Worm (Caenorhabditis elegans) whole organism, early embryonic: ENCODE measurements around the gene lgc-44.

Experiments used
- aly-1 ChIP-seq: sonication (generic microtip); optimal IDR thresholded peaks from 2 replicates; lab custom pipeline; 2016; ENCODE audit warnings: missing genetic modification characterization, missing compliant biosample characterization
- ama-1 ChIP-seq: fragments of 150-350 bp; optimal IDR thresholded peaks from 2 replicates; lab custom pipeline; 2014
- ceh-13 ChIP-seq: fragments of 200-800 bp; sonication (Bioruptor generic); optimal IDR thresholded peaks from 2 replicates; lab custom pipeline; 2018; ENCODE audit warnings: mild to moderate bottlenecking, missing genetic modification characterization, missing compliant biosample characterization
- flt-1 ChIP-seq: fragments of 200-800 bp; sonication (Bioruptor generic); IDR thresholded peaks from 2 replicates; pipeline ENCODE4 v1.3.6; 2022; ENCODE audit warnings: missing genetic modification characterization, missing compliant biosample characterization
- hmbx-1 ChIP-seq: sonication (generic microtip); optimal IDR thresholded peaks from 2 replicates; lab custom pipeline; 2016; ENCODE audit warnings: mild to moderate bottlenecking, missing genetic modification characterization, missing compliant biosample characterization
- tbx-37 ChIP-seq: fragments of 200-800 bp; sonication (Bioruptor generic); conservative IDR thresholded peaks from 2 replicates; pipeline ENCODE4 v1.3.6; 2022; ENCODE audit warnings: missing genetic modification reagents, missing genetic modification characterization, missing compliant biosample characterization
- tra-4 ChIP-seq: sonication (generic microtip); optimal IDR thresholded peaks from 2 replicates; lab custom pipeline; 2017; ENCODE audit warnings: missing genetic modification characterization, missing compliant biosample characterization

ce11 chrV:11677494-11677893 is 5.1 kb upstream of the lgc-44 start:
- TF ChIP-seq hmbx-1 (no peak), ama-1 (lab: Kevin White, UChicago) (no peak), ceh-13 (no peak), aly-1 (no peak), flt-1 (no peak), tbx-37 (no peak), tra-4 (no peak)
